Worm (Caenorhabditis elegans): ENCODE data around the gene F58E6.8.
A peak's percentile ranks its signal among the peaks of the same experiment; 100 is the strongest.

The F58E6.8 gene

ce11 chrV:9711174-9711573 is 44.5 kb downstream of the F58E6.8 start:
- TF ChIP-seq lin-39 (tag; optimal IDR thresholded peaks at IDR 0.05) (no peak), fos-1 (tag; optimal IDR thresholded peaks at IDR 0.05) (peak; percentile 92), ztf-4 (tag; optimal IDR thresholded peaks at IDR 0.05) (no peak), crh-2 (tag; optimal IDR thresholded peaks at IDR 0.05) (peak; percentile 21), F13H6.1 (tag; optimal IDR thresholded peaks at IDR 0.05) (no peak), sma-9 (GFP tag; optimal IDR thresholded peaks at IDR 0.05) (no peak), sma-9 (tag; optimal IDR thresholded peaks at IDR 0.05) (no peak), unc-62 (GFP tag; optimal IDR thresholded peaks at IDR 0.05) (no peak)

ce11 chrV:9709747-9710146 is 45.9 kb downstream of the F58E6.8 start, which contains the start of gene tag-120:
Gene tag-120 (minus strand): TSS chrV:9709814.
- peak; percentile 83 for TF ChIP-seq fos-1 (tag; optimal IDR thresholded peaks at IDR 0.05)
- TF ChIP-seq ama-1 (optimal IDR thresholded peaks at IDR 0.05) = no peak

ce11 chrV:9706592-9706991 is 49.0 kb downstream of the F58E6.8 start:
- TF ChIP-seq peb-1 (tag; optimal IDR thresholded peaks at IDR 0.05) (no peak), nhr-25 (tag; optimal IDR thresholded peaks at IDR 0.05) (no peak), gmeb-1 (tag; optimal IDR thresholded peaks at IDR 0.05) (no peak), Y55F3AM.14 (GFP tag; optimal IDR thresholded peaks at IDR 0.05) (no peak), lin-39 (tag; optimal IDR thresholded peaks at IDR 0.05) (no peak), elt-3 (tag; optimal IDR thresholded peaks at IDR 0.05) (no peak), alr-1 (tag; optimal IDR thresholded peaks at IDR 0.05) (no peak), ceh-82 (tag; optimal IDR thresholded peaks at IDR 0.05) (no peak), aly-2 (tag; optimal IDR thresholded peaks at IDR 0.05) (no peak), blmp-1 (tag; optimal IDR thresholded peaks at IDR 0.05; ENCODE audit: insufficient read depth) (no peak)
